Fruit fly (Drosophila melanogaster) whole organism, embryonic: ENCODE data around the gene CG31549.

Experiments used
- Asciz ChIP-seq: fragments of 200-800 bp; sonication (Bioruptor generic); optimal IDR thresholded peaks from 2 replicates; lab custom pipeline; 2017; ENCODE audit warnings: missing biosample characterization, mild to moderate bottlenecking, missing genetic modification characterization, missing genetic modification reagents
- Atf-2 ChIP-seq: fragments of 200-800 bp; sonication (Bioruptor generic); optimal IDR thresholded peaks from 2 replicates; lab custom pipeline; 2016; ENCODE audit warnings: missing biosample characterization, missing genetic modification characterization
- Atf6 ChIP-seq: fragments of 200-800 bp; sonication (Bioruptor generic); IDR thresholded peaks from 2 replicates; pipeline ENCODE4 v1.3.6; 2022; ENCODE audit warnings: missing biosample characterization, missing genetic modification characterization
- BEAF-32 ChIP-seq: fragments of 200-800 bp; sonication (Bioruptor generic); optimal IDR thresholded peaks from 3 replicates; lab custom pipeline; 2017; ENCODE audit warnings: missing biosample characterization, missing genetic modification characterization, mild to moderate bottlenecking, moderate library complexity, missing genetic modification reagents
- CG10274 ChIP-seq: fragments of 200-800 bp; sonication (Bioruptor generic); optimal IDR thresholded peaks from 3 replicates; lab custom pipeline; 2017; ENCODE audit warnings: missing biosample characterization, mild to moderate bottlenecking, missing genetic modification characterization
- CG10654 ChIP-seq: fragments of 200-800 bp; sonication (Bioruptor generic); optimal IDR thresholded peaks from 2 replicates; lab custom pipeline; 2016; ENCODE audit warnings: missing biosample characterization, missing genetic modification characterization
- CG11456 ChIP-seq: fragments of 200-800 bp; sonication (Bioruptor generic); IDR thresholded peaks from 3 replicates; pipeline ENCODE4 v1.3.6; 2022; ENCODE audit warnings: missing biosample characterization, missing genetic modification characterization
- CG12071 ChIP-seq: fragments of 200-800 bp; sonication (Bioruptor generic); optimal IDR thresholded peaks from 3 replicates; lab custom pipeline; 2018; ENCODE audit warnings: missing biosample characterization, mild to moderate bottlenecking, missing genetic modification characterization
- CG12942 ChIP-seq: fragments of 200-800 bp; sonication (Bioruptor generic); optimal IDR thresholded peaks from 3 replicates; lab custom pipeline; 2016; ENCODE audit warnings: missing biosample characterization, missing genetic modification characterization
- CG14860 ChIP-seq: fragments of 200-800 bp; sonication (Bioruptor generic); IDR thresholded peaks from 3 replicates; pipeline ENCODE4 v1.3.6; 2022; ENCODE audit warnings: missing biosample characterization, missing genetic modification characterization; ENCODE audit not compliant: partially characterized antibody
- CG15269 ChIP-seq: fragments of 200-800 bp; sonication (Bioruptor generic); optimal IDR thresholded peaks from 2 replicates; lab custom pipeline; 2018; ENCODE audit warnings: missing biosample characterization, mild to moderate bottlenecking, missing genetic modification characterization, moderate library complexity
- CG15514 ChIP-seq: fragments of 200-800 bp; sonication (Bioruptor generic); optimal IDR thresholded peaks from 3 replicates; lab custom pipeline; 2017; ENCODE audit warnings: missing biosample characterization, missing genetic modification characterization, mild to moderate bottlenecking, moderate library complexity, missing genetic modification reagents
- CG1603 ChIP-seq: fragments of 200-800 bp; sonication (Bioruptor generic); optimal IDR thresholded peaks from 2 replicates; lab custom pipeline; 2019; ENCODE audit warnings: missing biosample characterization, mild to moderate bottlenecking, missing genetic modification characterization, moderate library complexity
- CG17385 ChIP-seq: fragments of 200-800 bp; sonication (Bioruptor generic); optimal IDR thresholded peaks from 3 replicates; lab custom pipeline; 2018; ENCODE audit warnings: missing biosample characterization, mild to moderate bottlenecking, missing genetic modification characterization
- CG18599 ChIP-seq: fragments of 200-800 bp; sonication (Bioruptor generic); optimal IDR thresholded peaks from 3 replicates; lab custom pipeline; 2017; ENCODE audit warnings: missing biosample characterization, missing genetic modification characterization, mild to moderate bottlenecking, moderate library complexity, missing genetic modification reagents
- CG2202 ChIP-seq: fragments of 200-800 bp; sonication (Bioruptor generic); optimal IDR thresholded peaks from 2 replicates; lab custom pipeline; 2018; ENCODE audit warnings: missing biosample characterization, mild to moderate bottlenecking, missing genetic modification characterization
- CG31224 ChIP-seq: fragments of 200-800 bp; sonication (Bioruptor generic); IDR thresholded peaks from 2 replicates; pipeline ENCODE4 v1.3.6; 2022; ENCODE audit warnings: missing biosample characterization, missing genetic modification characterization
- CG32772 ChIP-seq: fragments of 200-800 bp; sonication (Bioruptor generic); IDR thresholded peaks from 2 replicates; pipeline ENCODE4 v1.3.6; 2022; ENCODE audit warnings: missing biosample characterization, missing genetic modification characterization
- CG3281 ChIP-seq: fragments of 200-800 bp; sonication (Bioruptor generic); optimal IDR thresholded peaks from 3 replicates; lab custom pipeline; 2017; ENCODE audit warnings: missing biosample characterization, mild to moderate bottlenecking, missing genetic modification characterization
- CG34224 ChIP-seq: fragments of 200-800 bp; sonication (Bioruptor generic); IDR thresholded peaks from 3 replicates; pipeline ENCODE4 v1.3.6; 2022; ENCODE audit warnings: missing biosample characterization, missing genetic modification characterization; ENCODE audit not compliant: partially characterized antibody
- CG8089 ChIP-seq: fragments of 200-800 bp; sonication (Bioruptor generic); optimal IDR thresholded peaks from 3 replicates; lab custom pipeline; 2016; ENCODE audit warnings: missing biosample characterization, missing genetic modification characterization
- Camta ChIP-seq: fragments of 200-800 bp; sonication (Bioruptor generic); optimal IDR thresholded peaks from 2 replicates; lab custom pipeline; 2016; ENCODE audit warnings: missing biosample characterization, missing genetic modification characterization
- E2f2 ChIP-seq: fragments of 200-800 bp; sonication (Bioruptor generic); IDR thresholded peaks from 2 replicates; pipeline ENCODE4 v1.3.6; 2022; ENCODE audit warnings: missing biosample characterization, missing genetic modification characterization
- Gug ChIP-seq: fragments of 200-800 bp; sonication (Bioruptor generic); IDR thresholded peaks from 4 replicates; pipeline ENCODE4 v1.3.6; 2022; ENCODE audit warnings: missing biosample characterization, missing genetic modification characterization
- HmgD ChIP-seq: fragments of 200-800 bp; sonication (Bioruptor generic); optimal IDR thresholded peaks from 3 replicates; lab custom pipeline; 2016; ENCODE audit warnings: missing biosample characterization, missing genetic modification characterization
- Lpt ChIP-seq: fragments of >200 bp; optimal IDR thresholded peaks from 2 replicates; lab custom pipeline; 2018; ENCODE audit warnings: missing biosample characterization, missing genetic modification characterization
- NFAT ChIP-seq: fragments of 200-800 bp; sonication (Bioruptor generic); IDR thresholded peaks from 2 replicates; pipeline ENCODE4 v1.3.6; 2022; ENCODE audit warnings: missing biosample characterization, missing genetic modification characterization
- Neu2 ChIP-seq: fragments of 200-800 bp; sonication (Bioruptor generic); optimal IDR thresholded peaks from 3 replicates; lab custom pipeline; 2016; ENCODE audit warnings: missing biosample characterization, missing genetic modification characterization, borderline replicate concordance
- PHDP ChIP-seq: fragments of 200-800 bp; sonication (Bioruptor generic); optimal IDR thresholded peaks from 3 replicates; lab custom pipeline; 2018; ENCODE audit warnings: missing biosample characterization, mild to moderate bottlenecking, missing genetic modification characterization, moderate library complexity
- Sry-β ChIP-seq: fragments of 200-800 bp; sonication (Bioruptor generic); optimal IDR thresholded peaks from 2 replicates; lab custom pipeline; 2018; ENCODE audit warnings: missing biosample characterization, mild to moderate bottlenecking, missing genetic modification characterization, moderate library complexity
- Tbp ChIP-seq: fragments of >200 bp; optimal IDR thresholded peaks from 2 replicates; lab custom pipeline; 2018; ENCODE audit warnings: missing biosample characterization, missing genetic modification characterization
- ac ChIP-seq: fragments of 200-800 bp; sonication (Bioruptor generic); optimal IDR thresholded peaks from 3 replicates; lab custom pipeline; 2017; ENCODE audit warnings: missing biosample characterization, mild to moderate bottlenecking, missing genetic modification characterization
- bigmax ChIP-seq: fragments of 200-800 bp; sonication (Bioruptor generic); optimal IDR thresholded peaks from 2 replicates; lab custom pipeline; 2018; ENCODE audit warnings: missing biosample characterization, mild to moderate bottlenecking, missing genetic modification characterization
- cad ChIP-seq: fragments of >200 bp; optimal IDR thresholded peaks from 2 replicates; lab custom pipeline; 2017; ENCODE audit warnings: missing biosample characterization, missing genetic modification characterization
- cg ChIP-seq: fragments of 200-800 bp; sonication (Bioruptor generic); optimal IDR thresholded peaks from 3 replicates; lab custom pipeline; 2019; ENCODE audit warnings: missing biosample characterization, mild to moderate bottlenecking, missing genetic modification characterization, moderate library complexity
- ci ChIP-seq: fragments of 200-800 bp; sonication (Bioruptor generic); IDR thresholded peaks from 3 replicates; pipeline ENCODE4 v1.3.6; 2022; ENCODE audit warnings: missing biosample characterization, missing genetic modification characterization
- crp ChIP-seq, 2 experiments: fragments of 200-800 bp; sonication (Bioruptor generic); optimal IDR thresholded peaks; 2 replicates in 1 of 2; 3 replicates in 1 of 2; lab custom pipeline; 2017; ENCODE audit warnings: missing biosample characterization in 2 of 2, missing genetic modification characterization in 2 of 2, mild to moderate bottlenecking in 1 of 2, moderate library complexity in 1 of 2
- dpn ChIP-seq, 2 experiments: fragments of 200-800 bp; sonication (Bioruptor generic); optimal IDR thresholded peaks; 3 replicates each; lab custom pipeline; 2016; ENCODE audit warnings: missing biosample characterization in 2 of 2, missing genetic modification characterization in 2 of 2
- ftz-f1 ChIP-seq: fragments of 200-800 bp; sonication (Bioruptor generic); optimal IDR thresholded peaks from 2 replicates; lab custom pipeline; 2016; ENCODE audit warnings: missing biosample characterization, missing genetic modification characterization
- hkb ChIP-seq, 2 experiments: fragments of 200-800 bp in 1 of 2; fragments of >200 bp in 1 of 2; sonication (Bioruptor generic) in 1 of 2; IDR thresholded peaks in 1 of 2; optimal IDR thresholded peaks in 1 of 2; 2 replicates each; pipeline versions ENCODE4 v1.3.6 to Lab custom; 2017 to 2022; ENCODE audit warnings: missing biosample characterization in 1 of 2, missing genetic modification characterization in 1 of 2
- jigr1 ChIP-seq: fragments of 200-800 bp; sonication (Bioruptor generic); IDR thresholded peaks from 3 replicates; pipeline ENCODE4 v1.3.6; 2022; ENCODE audit warnings: missing biosample characterization, missing genetic modification characterization
- jumu ChIP-seq: fragments of 200-800 bp; sonication (Bioruptor generic); optimal IDR thresholded peaks from 3 replicates; lab custom pipeline; 2016; ENCODE audit warnings: missing biosample characterization, missing genetic modification characterization
- maf-S ChIP-seq: fragments of 200-800 bp; sonication (Bioruptor generic); optimal IDR thresholded peaks from 2 replicates; lab custom pipeline; 2016; ENCODE audit warnings: missing biosample characterization, missing genetic modification characterization
- nom ChIP-seq: fragments of 200-800 bp; sonication (Bioruptor generic); optimal IDR thresholded peaks from 2 replicates; lab custom pipeline; 2017; ENCODE audit warnings: missing biosample characterization, missing genetic modification characterization, mild to moderate bottlenecking, moderate library complexity, missing genetic modification reagents
- otp ChIP-seq: fragments of 200-800 bp; sonication (Bioruptor generic); IDR thresholded peaks from 3 replicates; pipeline ENCODE4, ENCODE4 v1.3.6; 2022; ENCODE audit warnings: missing biosample characterization, missing genetic modification characterization
- pb ChIP-seq: fragments of 200-800 bp; sonication (Bioruptor generic); optimal IDR thresholded peaks from 3 replicates; lab custom pipeline; 2016; ENCODE audit warnings: missing biosample characterization, missing genetic modification characterization
- peb ChIP-seq: fragments of 200-800 bp; sonication (Bioruptor generic); IDR thresholded peaks from 2 replicates; pipeline ENCODE4 v1.3.6; 2022; ENCODE audit warnings: missing biosample characterization, missing genetic modification characterization
- sd ChIP-seq: fragments of 200-800 bp; sonication (Bioruptor generic); optimal IDR thresholded peaks from 3 replicates; lab custom pipeline; 2018; ENCODE audit warnings: missing biosample characterization, mild to moderate bottlenecking, missing genetic modification characterization, moderate library complexity
- sens ChIP-seq: fragments of 200-800 bp; sonication (Bioruptor generic); peaks from one replicate; lab custom pipeline; 2016; ENCODE audit warnings: missing biosample characterization, missing genetic modification characterization
- sim ChIP-seq: fragments of 200-800 bp; sonication (Bioruptor generic); IDR thresholded peaks from 2 replicates; pipeline ENCODE4 v1.3.6; 2022; ENCODE audit warnings: missing biosample characterization, missing genetic modification characterization
- tna ChIP-seq: fragments of 200-800 bp; sonication (Bioruptor generic); IDR thresholded peaks from 2 replicates; pipeline ENCODE4 v1.3.6; 2022; ENCODE audit warnings: missing biosample characterization, missing genetic modification characterization; ENCODE audit not compliant: partially characterized antibody

Gene CG31549

dm6 chr3R:5632182-5632581, at the start of gene CG31549 (continued):
- TF ChIP-seq dpn (GFP tag; optimal IDR thresholded peaks at IDR 0.05; lab: Kevin White, UChicago) (no peak), CG18599 (GFP tag; lab: Kevin White, UChicago) (no peak), Atf-2 (GFP tag; lab: Kevin White, UChicago) (no peak), bigmax (GFP tag; lab: Kevin White, UChicago) (no peak), CG8089 (GFP tag; lab: Kevin White, UChicago) (no peak), CG2202 (tag; lab: Kevin White, UChicago) (no peak), CG12942 (GFP tag; lab: Kevin White, UChicago) (no peak), CG3281 (GFP tag; lab: Kevin White, UChicago) (no peak), BEAF-32 (GFP tag; lab: Kevin White, UChicago) (peak; percentile 7), crp (GFP tag; optimal IDR thresholded peaks at IDR 0.05; lab: Kevin White, UChicago) (peak in 1 of 2 experiments; percentile 90), HmgD (GFP tag; lab: Kevin White, UChicago) (no peak), tna (no peak), CG32772 (no peak), CG11456 (no peak), Gug (no peak), sim (no peak), CG10274 (GFP tag; lab: Kevin White, UChicago) (no peak), CG14860 (GFP tag; lab: Robert Waterston, UW) (no peak), nom (no peak), sd (tag; lab: Kevin White, UChicago) (no peak), Lpt (no peak), CG15514 (GFP tag; lab: Kevin White, UChicago) (peak; percentile 32), sens (GFP tag; lab: Kevin White, UChicago) (no peak), NFAT (no peak), CG34224 (GFP tag; lab: Robert Waterston, UW) (0 out of 3 replicates have a peak, but pooled peaks have one; percentile 41), ci (GFP tag; lab: Robert Waterston, UW) (no peak), Sry-β (GFP tag; lab: Kevin White, UChicago) (no peak), cg (GFP tag; lab: Kevin White, UChicago) (no peak), CG1603 (no peak), otp (GFP tag; lab: Robert Waterston, UW) (no peak), CG15269 (tag; lab: Kevin White, UChicago) (no peak), jigr1 (GFP tag; lab: Robert Waterston, UW) (no peak), hkb (optimal IDR thresholded peaks at IDR 0.05; lab: Kevin White, UChicago) (no peak), hkb (GFP tag; IDR thresholded peaks at IDR 0.05; lab: Robert Waterston, UW) (no peak), jumu (GFP tag; lab: Kevin White, UChicago) (no peak), Asciz (GFP tag; lab: Kevin White, UChicago) (no peak), Tbp (GFP tag; lab: Kevin White, UChicago) (no peak), ac (GFP tag; lab: Kevin White, UChicago) (no peak), PHDP (tag; lab: Kevin White, UChicago) (no peak), peb (no peak), CG31224 (GFP tag; lab: Robert Waterston, UW) (no peak), CG17385 (GFP tag; lab: Kevin White, UChicago) (peak; percentile 86), CG10654 (no peak), cad (GFP tag; lab: Kevin White, UChicago) (no peak), Camta (GFP tag; lab: Kevin White, UChicago) (no peak), Neu2 (GFP tag; lab: Kevin White, UChicago) (no peak), Atf6 (GFP tag; lab: Robert Waterston, UW) (no peak), E2f2 (GFP tag; lab: Robert Waterston, UW) (peak; percentile 54), pb (GFP tag; lab: Kevin White, UChicago) (no peak), CG12071 (GFP tag; lab: Kevin White, UChicago) (no peak), maf-S (no peak), ftz-f1 (GFP tag; lab: Kevin White, UChicago) (peak; percentile 57)
